Fruit fly (Drosophila melanogaster): ENCODE results near the gene rpk.

Gene rpk

dm6 chr3R:4641616-4642102, 4.1 kb upstream of the rpk start, which contains the start of the genes CG9775, MED31 and slx1 (continued):
- no peak for TF ChIP-seq knrl (GFP tag; IDR thresholded peaks at IDR 0.05; ENCODE audit: partially characterized antibody)
- no peak for TF ChIP-seq Stat92E (GFP tag; optimal IDR thresholded peaks at IDR 0.05)
- peak; percentile 68 for TF ChIP-seq gcm (GFP tag; optimal IDR thresholded peaks at IDR 0.05)
- TF ChIP-seq run (tag; optimal IDR thresholded peaks at IDR 0.05), result peak; percentile 48
- peak; percentile 77 for TF ChIP-seq lab (GFP tag; optimal IDR thresholded peaks at IDR 0.05)
- TF ChIP-seq CG1647 (GFP tag; optimal IDR thresholded peaks at IDR 0.05), result peak; percentile 5
- TF ChIP-seq CG3838 (GFP tag; optimal IDR thresholded peaks at IDR 0.05), result no peak
- 0 out of 2 replicates have a peak, but pooled peaks have one; percentile 7 for TF ChIP-seq dimm (GFP tag; IDR thresholded peaks at IDR 0.05)
- TF ChIP-seq fd102C (GFP tag; optimal IDR thresholded peaks at IDR 0.05), result no peak
- no peak for TF ChIP-seq sens-2 (GFP tag; IDR thresholded peaks at IDR 0.05)
- peak; percentile 18 for TF ChIP-seq lbe (GFP tag; optimal IDR thresholded peaks at IDR 0.05)
- peak; percentile 28 for TF ChIP-seq dm (GFP tag; optimal IDR thresholded peaks at IDR 0.05)
- TF ChIP-seq usp (GFP tag; optimal IDR thresholded peaks at IDR 0.05), result no peak
- peak; percentile 64 for TF ChIP-seq Atf6 (GFP tag; IDR thresholded peaks at IDR 0.05)
- peak; percentile 70; the same call in 2 of the 3 replicates for TF ChIP-seq Mrtf (GFP tag; IDR thresholded peaks at IDR 0.05)
- no peak for TF ChIP-seq sc (optimal IDR thresholded peaks at IDR 0.05)
- peak; percentile 65 for TF ChIP-seq sc (GFP tag; optimal IDR thresholded peaks at IDR 0.05)
- TF ChIP-seq Dip2 (GFP tag; IDR thresholded peaks at IDR 0.05), result no peak
- TF ChIP-seq ham (GFP tag; IDR thresholded peaks at IDR 0.05), result no peak
- no peak for TF ChIP-seq CG3163 (GFP tag; optimal IDR thresholded peaks at IDR 0.05)
- TF ChIP-seq CG8765 (GFP tag; IDR thresholded peaks at IDR 0.05), result 0 out of 2 replicates have a peak, but pooled peaks have one; percentile 58
- peak; percentile 88 for TF ChIP-seq CG2712 (tag; optimal IDR thresholded peaks at IDR 0.05)
- TF ChIP-seq CG9797 (GFP tag; optimal IDR thresholded peaks at IDR 0.05), result peak; percentile 59
- no peak for TF ChIP-seq hkb (optimal IDR thresholded peaks at IDR 0.05)
- peak; percentile 60 for TF ChIP-seq hkb (GFP tag; IDR thresholded peaks at IDR 0.05)
- peak; percentile 19 for TF ChIP-seq schlank (tag; optimal IDR thresholded peaks at IDR 0.05)
- peak; percentile 76 for TF ChIP-seq ind (GFP tag; optimal IDR thresholded peaks at IDR 0.05)
- no peak for TF ChIP-seq mld (GFP tag; IDR thresholded peaks at IDR 0.05; ENCODE audit: partially characterized antibody)
- TF ChIP-seq pnt (GFP tag; optimal IDR thresholded peaks at IDR 0.05), result peak; percentile 72
- no peak for TF ChIP-seq ac (GFP tag; optimal IDR thresholded peaks at IDR 0.05)
- no peak for TF ChIP-seq hth (optimal IDR thresholded peaks at IDR 0.05)
- peak; percentile 78 for TF ChIP-seq esg (GFP tag; conservative IDR thresholded peaks at IDR 0.05)
- no peak for TF ChIP-seq CHES-1-like (GFP tag; optimal IDR thresholded peaks at IDR 0.05)
- no peak for TF ChIP-seq Lim3 (GFP tag; IDR thresholded peaks at IDR 0.05)
- peak; percentile 86 for TF ChIP-seq CG2678 (tag; optimal IDR thresholded peaks at IDR 0.05)
- TF ChIP-seq en (GFP tag; optimal IDR thresholded peaks at IDR 0.05), result no peak
- peak; percentile 82 for TF ChIP-seq tgo (GFP tag; IDR thresholded peaks at IDR 0.05)
- peak; percentile 83 for TF ChIP-seq dysf (GFP tag; IDR thresholded peaks at IDR 0.05)
- TF ChIP-seq sna (GFP tag; IDR thresholded peaks at IDR 0.05; ENCODE audit: partially characterized antibody), result no peak
- peak; percentile 65 for TF ChIP-seq ranshi (GFP tag; IDR thresholded peaks at IDR 0.05)
- TF ChIP-seq CG3065 (GFP tag; optimal IDR thresholded peaks at IDR 0.05), result peak; percentile 22
- peak; percentile 68 for TF ChIP-seq caup (GFP tag; optimal IDR thresholded peaks at IDR 0.05; ENCODE audit: severe bottlenecking)
- TF ChIP-seq E2f2 (GFP tag; IDR thresholded peaks at IDR 0.05), result peak; percentile 53
- peak; percentile 69 for TF ChIP-seq CG10979 (tag; optimal IDR thresholded peaks at IDR 0.05)
- peak; percentile 79 for TF ChIP-seq Rfx (GFP tag; IDR thresholded peaks at IDR 0.05)
- peak; percentile 77 for TF ChIP-seq CG9215 (GFP tag; IDR thresholded peaks at IDR 0.05)
- peak; percentile 56 for TF ChIP-seq stwl (tag; optimal IDR thresholded peaks at IDR 0.05)
- peak; percentile 52 for TF ChIP-seq CG33557 (GFP tag; optimal IDR thresholded peaks at IDR 0.05)
- no peak for TF ChIP-seq D (optimal IDR thresholded peaks at IDR 0.05)
- TF ChIP-seq D (GFP tag; optimal IDR thresholded peaks at IDR 0.05), result peak; percentile 55
- no peak for TF ChIP-seq CG4854 (GFP tag; optimal IDR thresholded peaks at IDR 0.05)
- peak; percentile 77 for TF ChIP-seq Xrp1 (GFP tag; IDR thresholded peaks at IDR 0.05)
